Fruit fly (Drosophila melanogaster): Measurements from ENCODE around the gene CG11353.

DNA sequence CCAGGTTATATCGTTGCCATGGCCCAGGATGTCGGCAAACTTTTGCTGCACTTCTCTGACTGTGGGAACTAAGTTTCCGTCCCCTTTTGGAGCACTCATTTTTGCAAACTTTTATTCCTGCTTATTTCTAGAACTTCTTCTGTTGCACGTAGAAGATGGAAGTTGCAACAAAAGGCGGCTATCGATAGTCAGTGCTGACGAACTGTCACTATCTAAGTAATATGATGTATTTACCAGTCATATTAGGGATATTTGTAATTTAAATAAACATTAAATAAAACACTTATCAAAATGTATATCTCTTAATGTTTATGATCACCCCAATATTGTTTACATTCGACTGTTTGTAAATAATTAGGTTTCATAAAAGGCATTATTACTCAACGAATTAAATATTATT is 8.1 kb downstream of the CG11353 start, which contains the start of gene CG32243:
- no peak for TF ChIP-seq psq (optimal IDR thresholded peaks at IDR 0.05)
- TF ChIP-seq Myc (optimal IDR thresholded peaks at IDR 0.05), result no peak
- no peak for TF ChIP-seq h (optimal IDR thresholded peaks at IDR 0.05)
- TF ChIP-seq ttk (optimal IDR thresholded peaks at IDR 0.05), result no peak
- TF ChIP-seq insv (optimal IDR thresholded peaks at IDR 0.05), result no peak
